Worm (Caenorhabditis elegans): ENCODE results near the gene T23G5.3.

DNA sequence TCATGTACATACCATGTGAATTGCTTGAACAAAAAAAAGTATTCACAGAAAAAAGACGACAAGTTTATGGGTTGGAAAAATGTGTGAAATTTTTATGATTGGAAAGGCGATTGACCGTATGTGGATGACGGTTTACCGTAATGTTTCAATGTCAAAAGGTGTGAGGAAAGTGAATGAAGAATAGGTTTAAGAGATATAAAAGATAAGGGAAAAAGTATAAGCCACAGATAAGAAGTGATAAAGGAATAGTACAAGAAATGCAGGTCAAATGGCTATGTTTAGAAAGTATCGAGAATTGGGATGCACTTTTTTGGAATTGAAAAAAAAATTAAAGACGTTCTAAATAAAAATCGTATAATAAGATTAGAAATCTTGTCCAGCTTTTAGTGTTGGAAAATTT is 46.7 kb upstream of the T23G5.3 start:
- TF ChIP-seq snpc-4 (tag; optimal IDR thresholded peaks at IDR 0.05) (no peak), unc-120 (tag; optimal IDR thresholded peaks at IDR 0.05; ENCODE audit: poor library complexity, severe bottlenecking) (no peak)

Data from whole organism, mixed stage, embryonic.